In genomic region chr2L:9758856-9759255, dm6 we compare ENCODE assay signal across 1 fruit fly cellular context.
TF ChIP-seq lines count a peak whose summit lies in the region.

No protein-coding gene starts in this region.

TF ChIP-seq in whole organism, embryonic, 481 proteins besides CTCF, POLR2A, EP300 and RAD21 (continued from another document and continues in another):
- TF ChIP-seq CG1647 (GFP tag; optimal IDR thresholded peaks at IDR 0.05; lab: Kevin White, UChicago) (peak; percentile 53), nmo (GFP tag; optimal IDR thresholded peaks at IDR 0.05; lab: Kevin White, UChicago) (peak; percentile 46), CG14014 (GFP tag; IDR thresholded peaks at IDR 0.05; lab: Robert Waterston, UW) (peak; percentile 62), Sin3A (optimal IDR thresholded peaks at IDR 0.05; lab: Kevin White, UChicago) (no peak), Hr51 (GFP tag; optimal IDR thresholded peaks at IDR 0.05; lab: Kevin White, UChicago) (peak in 1 of 2 experiments; percentile 57), E2f2 (GFP tag; IDR thresholded peaks at IDR 0.05; lab: Robert Waterston, UW) (no peak; the same call in none of the 2 replicates), phol (tag; optimal IDR thresholded peaks at IDR 0.05; lab: Kevin White, UChicago) (peak; percentile 40), tx (GFP tag; optimal IDR thresholded peaks at IDR 0.05; lab: Kevin White, UChicago) (no peak), Optix (GFP tag; IDR thresholded peaks at IDR 0.05; lab: Robert Waterston, UW) (peak; percentile 61; the same call in 2 of the 3 replicates), fd3F (GFP tag; optimal IDR thresholded peaks at IDR 0.05; lab: Kevin White, UChicago) (peak; percentile 14), Xbp1 (GFP tag; optimal IDR thresholded peaks at IDR 0.05; lab: Kevin White, UChicago) (peak; percentile 67), Dad (GFP tag; optimal IDR thresholded peaks at IDR 0.05; lab: Kevin White, UChicago) (peak; percentile 43), pros (GFP tag; optimal IDR thresholded peaks at IDR 0.05; lab: Kevin White, UChicago) (no peak), esg (GFP tag; conservative IDR thresholded peaks at IDR 0.05; lab: Robert Waterston, UW) (peak; percentile 47; the same call in 1 of the 2 replicates), CG4424 (GFP tag; optimal IDR thresholded peaks at IDR 0.05; lab: Kevin White, UChicago) (no peak), CG16813 (GFP tag; IDR thresholded peaks at IDR 0.05; lab: Robert Waterston, UW; ENCODE audit: partially characterized antibody) (peak; percentile 94), CG16779 (GFP tag; IDR thresholded peaks at IDR 0.05; lab: Robert Waterston, UW) (no peak), bcd (GFP tag; optimal IDR thresholded peaks at IDR 0.05; lab: Kevin White, UChicago) (peak; percentile 63), CG17385 (GFP tag; optimal IDR thresholded peaks at IDR 0.05; lab: Kevin White, UChicago) (peak; percentile 24), CG14050 (GFP tag; IDR thresholded peaks at IDR 0.05; lab: Robert Waterston, UW) (peak; percentile 16; the same call in 1 of the 3 replicates), Poxn (GFP tag; IDR thresholded peaks at IDR 0.05; lab: Robert Waterston, UW) (no peak), Ravus (GFP tag; IDR thresholded peaks at IDR 0.05; lab: Robert Waterston, UW) (no peak), wdn (GFP tag; IDR thresholded peaks at IDR 0.05; lab: Robert Waterston, UW) (peak; percentile 69), CG14667 (GFP tag; IDR thresholded peaks at IDR 0.05; lab: Robert Waterston, UW) (peak; percentile 43), CG2120 (GFP tag; optimal IDR thresholded peaks at IDR 0.05; lab: Kevin White, UChicago) (peak; percentile 78), CG6654 (GFP tag; optimal IDR thresholded peaks at IDR 0.05; lab: Kevin White, UChicago) (no peak), Mes4 (GFP tag; optimal IDR thresholded peaks at IDR 0.05; lab: Kevin White, UChicago) (no peak), CG12942 (GFP tag; optimal IDR thresholded peaks at IDR 0.05; lab: Kevin White, UChicago) (peak; percentile 18), gcm2 (GFP tag; optimal IDR thresholded peaks at IDR 0.05; lab: Kevin White, UChicago) (no peak), CG7928 (GFP tag; optimal IDR thresholded peaks at IDR 0.05; lab: Kevin White, UChicago) (peak; percentile 97), Fer3 (tag; optimal IDR thresholded peaks at IDR 0.05; lab: Kevin White, UChicago) (peak; percentile 61), MBD-R2 (GFP tag; IDR thresholded peaks at IDR 0.05; lab: Robert Waterston, UW) (peak; percentile 87), zen2 (GFP tag; IDR thresholded peaks at IDR 0.05; lab: Robert Waterston, UW; ENCODE audit: partially characterized antibody) (peak; percentile 88), CG7839 (tag; optimal IDR thresholded peaks at IDR 0.05; lab: Kevin White, UChicago) (peak; percentile 40), CG11695 (GFP tag; IDR thresholded peaks at IDR 0.05; lab: Robert Waterston, UW) (peak; percentile 47; the same call in 1 of the 3 replicates), hth (optimal IDR thresholded peaks at IDR 0.05; lab: Kevin White, UChicago) (no peak), Hsf (GFP tag; optimal IDR thresholded peaks at IDR 0.05; lab: Kevin White, UChicago) (peak; percentile 40), CG6683 (GFP tag; optimal IDR thresholded peaks at IDR 0.05; lab: Kevin White, UChicago) (no peak), CG2129 (GFP tag; IDR thresholded peaks at IDR 0.05; lab: Robert Waterston, UW; ENCODE audit: partially characterized antibody) (peak; percentile 87), nom (GFP tag; optimal IDR thresholded peaks at IDR 0.05; lab: Kevin White, UChicago) (peak; percentile 64), CG4707 (GFP tag; optimal IDR thresholded peaks at IDR 0.05; lab: Kevin White, UChicago) (no peak), ac (GFP tag; optimal IDR thresholded peaks at IDR 0.05; lab: Kevin White, UChicago) (no peak), CG13775 (GFP tag; optimal IDR thresholded peaks at IDR 0.05; lab: Kevin White, UChicago) (peak; percentile 36), Asciz (GFP tag; optimal IDR thresholded peaks at IDR 0.05; lab: Kevin White, UChicago) (no peak), CG7786 (GFP tag; optimal IDR thresholded peaks at IDR 0.05; lab: Kevin White, UChicago) (peak; percentile 52), wek (GFP tag; optimal IDR thresholded peaks at IDR 0.05; lab: Kevin White, UChicago) (no peak), Dip2 (GFP tag; IDR thresholded peaks at IDR 0.05; lab: Robert Waterston, UW) (no peak), CG10274 (GFP tag; optimal IDR thresholded peaks at IDR 0.05; lab: Kevin White, UChicago) (no peak), CG9876 (GFP tag; optimal IDR thresholded peaks at IDR 0.05; lab: Kevin White, UChicago) (peak; percentile 17), Hr78 (GFP tag; optimal IDR thresholded peaks at IDR 0.05; lab: Kevin White, UChicago) (no peak), H2.0 (GFP tag; IDR thresholded peaks at IDR 0.05; lab: Robert Waterston, UW) (peak; percentile 48; the same call in 1 of the 2 replicates), Atf6 (GFP tag; IDR thresholded peaks at IDR 0.05; lab: Robert Waterston, UW) (peak; percentile 56; the same call in 1 of the 2 replicates), oc (tag; optimal IDR thresholded peaks at IDR 0.05; lab: Kevin White, UChicago) (peak; percentile 42), fu2 (GFP tag; optimal IDR thresholded peaks at IDR 0.05; lab: Kevin White, UChicago) (peak; percentile 63), HHEX (GFP tag; optimal IDR thresholded peaks at IDR 0.05; lab: Kevin White, UChicago) (no peak), klu (GFP tag; IDR thresholded peaks at IDR 0.05; lab: Robert Waterston, UW) (no peak; the same call in 1 of the 2 replicates), pb (GFP tag; optimal IDR thresholded peaks at IDR 0.05; lab: Kevin White, UChicago) (peak; percentile 48), cad (GFP tag; optimal IDR thresholded peaks at IDR 0.05; lab: Kevin White, UChicago) (no peak), kay (GFP tag; optimal IDR thresholded peaks at IDR 0.05; lab: Kevin White, UChicago) (no peak), CG5180 (GFP tag; optimal IDR thresholded peaks at IDR 0.05; lab: Kevin White, UChicago) (peak; percentile 70), amos (GFP tag; IDR thresholded peaks at IDR 0.05; lab: Robert Waterston, UW; ENCODE audit: partially characterized antibody) (peak; percentile 94), Lpt (GFP tag; optimal IDR thresholded peaks at IDR 0.05; lab: Kevin White, UChicago) (no peak), CG7357 (GFP tag; IDR thresholded peaks at IDR 0.05; lab: Robert Waterston, UW) (no peak), org-1 (GFP tag; optimal IDR thresholded peaks at IDR 0.05; lab: Kevin White, UChicago) (no peak), aop (GFP tag; IDR thresholded peaks at IDR 0.05; lab: Robert Waterston, UW) (no peak), Sry-δ (GFP tag; optimal IDR thresholded peaks at IDR 0.05; lab: Kevin White, UChicago) (peak; percentile 93), bsh (GFP tag; optimal IDR thresholded peaks at IDR 0.05; lab: Kevin White, UChicago) (peak in 1 of 2 experiments; percentile 35), CG13287 (GFP tag; IDR thresholded peaks at IDR 0.05; lab: Robert Waterston, UW; ENCODE audit: partially characterized antibody) (peak; percentile 95), Hmx (GFP tag; optimal IDR thresholded peaks at IDR 0.05; lab: Kevin White, UChicago) (no peak), CG17612 (GFP tag; IDR thresholded peaks at IDR 0.05; lab: Robert Waterston, UW) (no peak), CG12219 (GFP tag; optimal IDR thresholded peaks at IDR 0.05; lab: Kevin White, UChicago) (peak; percentile 30), nerfin-2 (GFP tag; IDR thresholded peaks at IDR 0.05; lab: Robert Waterston, UW; ENCODE audit: partially characterized antibody) (peak; percentile 87), Gsc (GFP tag; IDR thresholded peaks at IDR 0.05; lab: Robert Waterston, UW) (no peak), al (GFP tag; IDR thresholded peaks at IDR 0.05; lab: Robert Waterston, UW) (peak; percentile 58), Nf-YA (GFP tag; IDR thresholded peaks at IDR 0.05; lab: Robert Waterston, UW) (peak; percentile 54; the same call in 1 of the 2 replicates), CG15479 (GFP tag; optimal IDR thresholded peaks at IDR 0.05; lab: Kevin White, UChicago) (peak; percentile 3), sr (GFP tag; IDR thresholded peaks at IDR 0.05; lab: Robert Waterston, UW) (peak; percentile 63; the same call in 1 of the 3 replicates), sens-2 (GFP tag; IDR thresholded peaks at IDR 0.05; lab: Robert Waterston, UW) (0 out of 2 replicates have a peak, but pooled peaks have one; percentile 6), Ets65A (GFP tag; lab: Kevin White, UChicago) (peak; percentile 96), zfh1 (GFP tag; IDR thresholded peaks at IDR 0.05; lab: Robert Waterston, UW) (peak; percentile 79), vfl (GFP tag; optimal IDR thresholded peaks at IDR 0.05; lab: Kevin White, UChicago) (peak; percentile 26), Hr3 (GFP tag; optimal IDR thresholded peaks at IDR 0.05; lab: Kevin White, UChicago) (peak; percentile 42), row (GFP tag; IDR thresholded peaks at IDR 0.05; lab: Robert Waterston, UW) (peak; percentile 96), Pdp1 (GFP tag; optimal IDR thresholded peaks at IDR 0.05; lab: Kevin White, UChicago) (peak; percentile 41 to 54), az2 (GFP tag; optimal IDR thresholded peaks at IDR 0.05; lab: Kevin White, UChicago) (peak; percentile 61), dysf (GFP tag; IDR thresholded peaks at IDR 0.05; lab: Robert Waterston, UW) (peak; percentile 42), CG34422 (GFP tag; IDR thresholded peaks at IDR 0.05; lab: Robert Waterston, UW) (peak; percentile 70; the same call in 2 of the 3 replicates), CG12391 (tag; optimal IDR thresholded peaks at IDR 0.05; lab: Kevin White, UChicago) (peak; percentile 74), eve (GFP tag; optimal IDR thresholded peaks at IDR 0.05; lab: Kevin White, UChicago) (no peak), HmgZ (tag; optimal IDR thresholded peaks at IDR 0.05; lab: Kevin White, UChicago) (peak; percentile 74), h (optimal IDR thresholded peaks at IDR 0.05; lab: Kevin White, UChicago) (no peak), Aef1 (GFP tag; IDR thresholded peaks at IDR 0.05; lab: Robert Waterston, UW) (peak; percentile 93), ci (GFP tag; IDR thresholded peaks at IDR 0.05; lab: Robert Waterston, UW) (peak; percentile 67; the same call in 2 of the 3 replicates), sug (tag; optimal IDR thresholded peaks at IDR 0.05; lab: Kevin White, UChicago) (peak; percentile 65), dan (GFP tag; IDR thresholded peaks at IDR 0.05; lab: Robert Waterston, UW) (no peak), CG18011 (GFP tag; optimal IDR thresholded peaks at IDR 0.05; lab: Kevin White, UChicago) (peak; percentile 30), CG18476 (GFP tag; optimal IDR thresholded peaks at IDR 0.05; lab: Kevin White, UChicago) (no peak), dmrt11E (tag; optimal IDR thresholded peaks at IDR 0.05; lab: Kevin White, UChicago) (no peak), Scr (GFP tag; IDR thresholded peaks at IDR 0.05; lab: Robert Waterston, UW; ENCODE audit: partially characterized antibody) (peak; percentile 94), CG31441 (GFP tag; IDR thresholded peaks at IDR 0.05; lab: Robert Waterston, UW) (peak; percentile 52; the same call in 1 of the 2 replicates), CG3995 (GFP tag; optimal IDR thresholded peaks at IDR 0.05; lab: Kevin White, UChicago) (no peak), CG6175 (GFP tag; IDR thresholded peaks at IDR 0.05; lab: Robert Waterston, UW) (peak; percentile 96), psq (GFP tag; optimal IDR thresholded peaks at IDR 0.05; lab: Kevin White, UChicago) (peak; percentile 10), tna (GFP tag; IDR thresholded peaks at IDR 0.05; lab: Robert Waterston, UW; ENCODE audit: partially characterized antibody) (peak; percentile 86), Opbp (GFP tag; IDR thresholded peaks at IDR 0.05; lab: Robert Waterston, UW; ENCODE audit: partially characterized antibody) (peak; percentile 95), Ets97D (GFP tag; optimal IDR thresholded peaks at IDR 0.05; lab: Kevin White, UChicago) (peak; percentile 53), Taf1 (GFP tag; IDR thresholded peaks at IDR 0.05; lab: Robert Waterston, UW) (no peak), CG16863 (GFP tag; optimal IDR thresholded peaks at IDR 0.05; lab: Kevin White, UChicago) (peak; percentile 44), CG17568 (GFP tag; optimal IDR thresholded peaks at IDR 0.05; lab: Kevin White, UChicago) (no peak), CG3281 (GFP tag; optimal IDR thresholded peaks at IDR 0.05; lab: Kevin White, UChicago) (peak; percentile 48), Dip3 (GFP tag; optimal IDR thresholded peaks at IDR 0.05; lab: Kevin White, UChicago) (peak; percentile 11), CG2889 (GFP tag; IDR thresholded peaks at IDR 0.05; lab: Robert Waterston, UW) (no peak), bbx (GFP tag; IDR thresholded peaks at IDR 0.05; lab: Robert Waterston, UW; ENCODE audit: partially characterized antibody) (peak; percentile 95), CG1233 (GFP tag; optimal IDR thresholded peaks at IDR 0.05; lab: Kevin White, UChicago) (peak; percentile 50), Drgx (GFP tag; IDR thresholded peaks at IDR 0.05; lab: Robert Waterston, UW) (peak; percentile 46), Atf-2 (GFP tag; optimal IDR thresholded peaks at IDR 0.05; lab: Kevin White, UChicago) (no peak), CG7271 (tag; optimal IDR thresholded peaks at IDR 0.05; lab: Kevin White, UChicago) (no peak), CG7745 (tag; optimal IDR thresholded peaks at IDR 0.05; lab: Kevin White, UChicago) (no peak), sob (GFP tag; IDR thresholded peaks at IDR 0.05; lab: Robert Waterston, UW) (peak; percentile 84), caup (GFP tag; optimal IDR thresholded peaks at IDR 0.05; lab: Kevin White, UChicago; ENCODE audit: severe bottlenecking) (peak; percentile 45), Ptx1 (GFP tag; IDR thresholded peaks at IDR 0.05; lab: Robert Waterston, UW) (peak; percentile 65), odd (GFP tag; optimal IDR thresholded peaks at IDR 0.05; lab: Kevin White, UChicago) (no peak), ems (GFP tag; optimal IDR thresholded peaks at IDR 0.05; lab: Kevin White, UChicago) (peak; percentile 45), CG1792 (GFP tag; optimal IDR thresholded peaks at IDR 0.05; lab: Kevin White, UChicago) (no peak), CG7987 (GFP tag; optimal IDR thresholded peaks at IDR 0.05; lab: Kevin White, UChicago) (peak; percentile 60), corto (GFP tag; optimal IDR thresholded peaks at IDR 0.05; lab: Kevin White, UChicago) (no peak), CG11085 (GFP tag; IDR thresholded peaks at IDR 0.05; lab: Robert Waterston, UW) (peak; percentile 77), Elba2 (GFP tag; optimal IDR thresholded peaks at IDR 0.05; lab: Kevin White, UChicago) (no peak), maf-S (GFP tag; optimal IDR thresholded peaks at IDR 0.05; lab: Kevin White, UChicago) (peak; percentile 1), bowl (GFP tag; IDR thresholded peaks at IDR 0.05; lab: Robert Waterston, UW) (no peak), Side (GFP tag; optimal IDR thresholded peaks at IDR 0.05; lab: Kevin White, UChicago) (no peak)
